Worm (Caenorhabditis elegans): ENCODE results near the gene clec-197.

ce11 chrIV:17351586-17351985 is 5.1 kb upstream of the clec-197 start, which contains the start of gene clec-199:
- TF ChIP-seq ZK337.2 (GFP tag; IDR thresholded peaks at IDR 0.05) = no peak
- TF ChIP-seq ceh-28 (tag; optimal IDR thresholded peaks at IDR 0.05) = no peak
- no peak for TF ChIP-seq zag-1 (tag; optimal IDR thresholded peaks at IDR 0.05)
- TF ChIP-seq nhr-102 (tag; optimal IDR thresholded peaks at IDR 0.05) = no peak
- no peak for TF ChIP-seq T26A8.4 (GFP tag; IDR thresholded peaks at IDR 0.05)
- no peak for TF ChIP-seq zfp-2 (tag; optimal IDR thresholded peaks at IDR 0.05)
- TF ChIP-seq mdl-1 (tag; optimal IDR thresholded peaks at IDR 0.05) = no peak
- no peak for TF ChIP-seq pha-4 (GFP tag; IDR thresholded peaks at IDR 0.05)
- no peak for TF ChIP-seq pha-4 (tag; optimal IDR thresholded peaks at IDR 0.05)
- no peak for TF ChIP-seq unc-62 (GFP tag; optimal IDR thresholded peaks at IDR 0.05 in 1 of 2)
- TF ChIP-seq unc-62 (tag; optimal IDR thresholded peaks at IDR 0.05) = no peak
- no peak for TF ChIP-seq snpc-4 (tag; optimal IDR thresholded peaks at IDR 0.05)
- TF ChIP-seq arid-1 (GFP tag; conservative IDR thresholded peaks at IDR 0.05) = no peak
- TF ChIP-seq egl-43 (GFP tag; IDR thresholded peaks at IDR 0.05) = no peak
- no peak for TF ChIP-seq daf-8 (GFP tag; IDR thresholded peaks at IDR 0.05)
- TF ChIP-seq jun-1 (tag; optimal IDR thresholded peaks at IDR 0.05) = no peak
